Fruit fly (Drosophila melanogaster) whole organism, embryonic: ENCODE results near the gene CG43168.

Experiments
- Blimp-1 ChIP-seq: fragments of 200-800 bp; sonication (Bioruptor generic); optimal IDR thresholded peaks from 3 replicates; lab custom pipeline; 2018; ENCODE audit warnings: missing biosample characterization, missing genetic modification characterization, mild to moderate bottlenecking, moderate library complexity, missing genetic modification reagents
- CG10274 ChIP-seq: fragments of 200-800 bp; sonication (Bioruptor generic); optimal IDR thresholded peaks from 3 replicates; lab custom pipeline; 2017; ENCODE audit warnings: missing biosample characterization, mild to moderate bottlenecking, missing genetic modification characterization
- CG11093 ChIP-seq: fragments of 200-800 bp; sonication (Bioruptor generic); IDR thresholded peaks from 3 replicates; pipeline ENCODE4 v1.3.6; 2022; ENCODE audit warnings: missing biosample characterization, missing genetic modification characterization
- CG11398 ChIP-seq: fragments of 200-800 bp; sonication (Bioruptor generic); optimal IDR thresholded peaks from 2 replicates; lab custom pipeline; 2016; ENCODE audit warnings: missing biosample characterization, missing genetic modification characterization
- CG12769 ChIP-seq: fragments of 200-800 bp; sonication (Bioruptor generic); optimal IDR thresholded peaks from 2 replicates; lab custom pipeline; 2019; ENCODE audit warnings: missing biosample characterization, mild to moderate bottlenecking, missing genetic modification characterization, moderate library complexity
- CG12942 ChIP-seq: fragments of 200-800 bp; sonication (Bioruptor generic); optimal IDR thresholded peaks from 3 replicates; lab custom pipeline; 2016; ENCODE audit warnings: missing biosample characterization, missing genetic modification characterization
- CG13894 ChIP-seq: fragments of 200-800 bp; sonication (Bioruptor generic); optimal IDR thresholded peaks from 3 replicates; lab custom pipeline; 2018; ENCODE audit warnings: missing biosample characterization, mild to moderate bottlenecking, missing genetic modification characterization, moderate library complexity
- CG15696 ChIP-seq: fragments of 200-800 bp; sonication (Bioruptor generic); optimal IDR thresholded peaks from 2 replicates; lab custom pipeline; 2019; ENCODE audit warnings: missing biosample characterization, mild to moderate bottlenecking, missing genetic modification characterization, moderate library complexity
- CG16863 ChIP-seq: fragments of 200-800 bp; sonication (Bioruptor generic); optimal IDR thresholded peaks from 3 replicates; lab custom pipeline; 2016; ENCODE audit warnings: missing biosample characterization, missing genetic modification characterization
- CG2129 ChIP-seq: fragments of 200-800 bp; sonication (Bioruptor generic); IDR thresholded peaks from 2 replicates; pipeline ENCODE4 v1.3.6; 2022; ENCODE audit warnings: missing biosample characterization, missing genetic modification characterization; ENCODE audit not compliant: partially characterized antibody
- CG30431 ChIP-seq: fragments of 200-800 bp; sonication (Bioruptor generic); optimal IDR thresholded peaks from 2 replicates; lab custom pipeline; 2017; ENCODE audit warnings: missing biosample characterization, missing genetic modification characterization
- CG3726 ChIP-seq: fragments of 200-800 bp; sonication (Bioruptor generic); IDR thresholded peaks from 3 replicates; pipeline ENCODE4, ENCODE4 v1.3.6; 2022; ENCODE audit warnings: missing biosample characterization, missing genetic modification characterization
- CG3995 ChIP-seq: fragments of 200-800 bp; sonication (Bioruptor generic); optimal IDR thresholded peaks from 3 replicates; lab custom pipeline; 2016; ENCODE audit warnings: missing biosample characterization, missing genetic modification characterization
- CG43689 ChIP-seq: fragments of 200-800 bp; sonication (Bioruptor generic); IDR thresholded peaks from 2 replicates; pipeline ENCODE4 v1.3.6; 2022; ENCODE audit warnings: missing biosample characterization, missing genetic modification characterization
- CG4820 ChIP-seq: fragments of 200-800 bp; sonication (Bioruptor generic); optimal IDR thresholded peaks from 3 replicates; lab custom pipeline; 2016; ENCODE audit warnings: missing biosample characterization, missing genetic modification characterization
- CG9215 ChIP-seq: fragments of 200-800 bp; sonication (Bioruptor generic); IDR thresholded peaks from 2 replicates; pipeline ENCODE4 v1.3.6; 2022; ENCODE audit warnings: missing biosample characterization, missing genetic modification characterization
- Camta ChIP-seq: fragments of 200-800 bp; sonication (Bioruptor generic); optimal IDR thresholded peaks from 2 replicates; lab custom pipeline; 2016; ENCODE audit warnings: missing biosample characterization, missing genetic modification characterization
- CoRest ChIP-seq: fragments of 200-800 bp; sonication (Bioruptor generic); optimal IDR thresholded peaks from 3 replicates; lab custom pipeline; 2018; ENCODE audit warnings: missing biosample characterization, mild to moderate bottlenecking, missing genetic modification characterization, moderate library complexity
- Dref ChIP-seq: fragments of 200-800 bp; sonication (Bioruptor generic); IDR thresholded peaks from 2 replicates; pipeline ENCODE4 v1.3.6; 2022; ENCODE audit warnings: missing biosample characterization, missing genetic modification characterization
- Elba2 ChIP-seq: fragments of 200-800 bp; sonication (Bioruptor generic); optimal IDR thresholded peaks from 3 replicates; lab custom pipeline; 2016; ENCODE audit warnings: missing biosample characterization, missing genetic modification characterization
- Fer2 ChIP-seq: fragments of 200-800 bp; sonication (Bioruptor generic); optimal IDR thresholded peaks from 2 replicates; lab custom pipeline; 2018; ENCODE audit warnings: missing biosample characterization, mild to moderate bottlenecking, missing genetic modification characterization, moderate library complexity
- Hand ChIP-seq: fragments of 200-800 bp; sonication (Bioruptor generic); optimal IDR thresholded peaks from 2 replicates; lab custom pipeline; 2017; ENCODE audit warnings: mild to moderate bottlenecking, missing biosample characterization, missing genetic modification reagents, missing genetic modification characterization
- Med ChIP-seq: fragments of 200-800 bp; sonication (Bioruptor generic); peaks from one replicate; lab custom pipeline; 2016; ENCODE audit warnings: missing biosample characterization, missing genetic modification characterization, mild to moderate bottlenecking, inconsistent platforms, moderate library complexity
- Neu2 ChIP-seq: fragments of 200-800 bp; sonication (Bioruptor generic); optimal IDR thresholded peaks from 3 replicates; lab custom pipeline; 2016; ENCODE audit warnings: missing biosample characterization, missing genetic modification characterization, borderline replicate concordance
- Nf-YB ChIP-seq: fragments of 200-800 bp; sonication (Bioruptor generic); optimal IDR thresholded peaks from 3 replicates; lab custom pipeline; 2019; ENCODE audit warnings: missing biosample characterization, mild to moderate bottlenecking, missing genetic modification characterization, moderate library complexity
- NfI ChIP-seq: fragments of 200-800 bp; sonication (Bioruptor generic); optimal IDR thresholded peaks from 3 replicates; lab custom pipeline; 2018; ENCODE audit warnings: missing biosample characterization, mild to moderate bottlenecking, missing genetic modification characterization, moderate library complexity
- Sry-δ ChIP-seq: fragments of 200-800 bp; sonication (Bioruptor generic); optimal IDR thresholded peaks from 2 replicates; lab custom pipeline; 2016; ENCODE audit warnings: missing biosample characterization, missing genetic modification characterization
- Taf1 ChIP-seq: fragments of 200-800 bp; sonication (Bioruptor generic); IDR thresholded peaks from 2 replicates; pipeline ENCODE4 v1.3.6; 2022; ENCODE audit warnings: missing biosample characterization, missing genetic modification characterization
- YL-1 ChIP-seq: fragments of 200-800 bp; sonication (Bioruptor generic); optimal IDR thresholded peaks from 3 replicates; lab custom pipeline; 2017; ENCODE audit warnings: missing biosample characterization, mild to moderate bottlenecking, missing genetic modification characterization
- ash1 ChIP-seq: fragments of 200-800 bp; sonication (Bioruptor generic); optimal IDR thresholded peaks from 2 replicates; lab custom pipeline; 2018; ENCODE audit warnings: missing biosample characterization, mild to moderate bottlenecking, missing genetic modification characterization
- bbx ChIP-seq: fragments of 200-800 bp; sonication (Bioruptor generic); IDR thresholded peaks from 2 replicates; pipeline ENCODE4 v1.3.6; 2022; ENCODE audit warnings: missing biosample characterization, missing genetic modification characterization; ENCODE audit not compliant: partially characterized antibody
- caup ChIP-seq: fragments of 200-800 bp; sonication (Bioruptor generic); optimal IDR thresholded peaks from 3 replicates; lab custom pipeline; 2017; ENCODE audit warnings: missing biosample characterization, mild to moderate bottlenecking, missing genetic modification characterization, moderate library complexity; ENCODE audit not compliant: severe bottlenecking
- chinmo ChIP-seq: fragments of 200-800 bp; sonication (Bioruptor generic); IDR thresholded peaks from 4 replicates; pipeline ENCODE4 v1.3.6; 2022; ENCODE audit warnings: missing biosample characterization, missing genetic modification characterization; ENCODE audit not compliant: partially characterized antibody
- dysf ChIP-seq: fragments of 200-800 bp; sonication (Bioruptor generic); IDR thresholded peaks from 3 replicates; pipeline ENCODE4 v1.3.6; 2022; ENCODE audit warnings: missing biosample characterization, missing genetic modification characterization
- ems ChIP-seq: fragments of 200-800 bp; sonication (Bioruptor generic); optimal IDR thresholded peaks from 3 replicates; lab custom pipeline; 2016; ENCODE audit warnings: missing biosample characterization, missing genetic modification characterization
- grau ChIP-seq: fragments of 200-800 bp; optimal IDR thresholded peaks from 3 replicates; lab custom pipeline; 2019; ENCODE audit warnings: missing biosample characterization, mild to moderate bottlenecking, missing genetic modification characterization, moderate library complexity
- lov ChIP-seq, 2 experiments: fragments of 200-800 bp in 1 of 2; fragments of >200 bp in 1 of 2; sonication (Bioruptor generic) in 1 of 2; IDR thresholded peaks in 1 of 2; optimal IDR thresholded peaks in 1 of 2; 2 replicates in 1 of 2; 3 replicates in 1 of 2; pipeline versions ENCODE4 v1.3.6 to Lab custom; 2017 to 2022; ENCODE audit warnings: missing biosample characterization in 1 of 2, missing genetic modification characterization in 1 of 2
- pum ChIP-seq: fragments of 200-800 bp; sonication (Bioruptor generic); optimal IDR thresholded peaks from 2 replicates; lab custom pipeline; 2016; ENCODE audit warnings: missing biosample characterization, missing genetic modification characterization
- row ChIP-seq: fragments of 200-800 bp; sonication (Bioruptor generic); IDR thresholded peaks from 3 replicates; pipeline ENCODE4 v1.3.6; 2022; ENCODE audit warnings: missing biosample characterization, missing genetic modification characterization
- sd ChIP-seq: fragments of 200-800 bp; sonication (Bioruptor generic); optimal IDR thresholded peaks from 3 replicates; lab custom pipeline; 2018; ENCODE audit warnings: missing biosample characterization, mild to moderate bottlenecking, missing genetic modification characterization, moderate library complexity
- seq ChIP-seq: fragments of 200-800 bp; sonication (Bioruptor generic); IDR thresholded peaks from 2 replicates; pipeline ENCODE4 v1.3.6; 2022; ENCODE audit warnings: missing biosample characterization, missing genetic modification characterization
- zen2 ChIP-seq: fragments of 200-800 bp; sonication (Bioruptor generic); IDR thresholded peaks from 3 replicates; pipeline ENCODE4 v1.3.6; 2022; ENCODE audit warnings: missing biosample characterization, missing genetic modification characterization; ENCODE audit not compliant: partially characterized antibody

The CG43168 gene

dm6 chr3L:6253730-6254129 is 21.9 kb upstream of the CG43168 start:
- TF ChIP-seq NfI (no peak), sd (tag; lab: Kevin White, UChicago) (peak; percentile 32), grau (tag; lab: Kevin White, UChicago) (peak; percentile 55), ash1 (GFP tag; lab: Kevin White, UChicago) (no peak), row (GFP tag; lab: Robert Waterston, UW) (0 out of 3 replicates have a peak, but pooled peaks have one; percentile 18)

dm6 chr3L:6254427-6255105 is 21.0 kb upstream of the CG43168 start:
- TF ChIP-seq CG10274 (GFP tag; lab: Kevin White, UChicago) (peak; percentile 18), sd (tag; lab: Kevin White, UChicago) (peak; percentile 92), CG2129 (GFP tag; lab: Robert Waterston, UW) (no peak), CG13894 (peak; percentile 37), CG12769 (peak; percentile 17), Med (GFP tag; lab: Kevin White, UChicago) (peak; percentile 11), chinmo (GFP tag; lab: Robert Waterston, UW) (peak; percentile 72; the same call in 1 of the 4 replicates), Blimp-1 (GFP tag; lab: Kevin White, UChicago) (no peak)

DNA sequence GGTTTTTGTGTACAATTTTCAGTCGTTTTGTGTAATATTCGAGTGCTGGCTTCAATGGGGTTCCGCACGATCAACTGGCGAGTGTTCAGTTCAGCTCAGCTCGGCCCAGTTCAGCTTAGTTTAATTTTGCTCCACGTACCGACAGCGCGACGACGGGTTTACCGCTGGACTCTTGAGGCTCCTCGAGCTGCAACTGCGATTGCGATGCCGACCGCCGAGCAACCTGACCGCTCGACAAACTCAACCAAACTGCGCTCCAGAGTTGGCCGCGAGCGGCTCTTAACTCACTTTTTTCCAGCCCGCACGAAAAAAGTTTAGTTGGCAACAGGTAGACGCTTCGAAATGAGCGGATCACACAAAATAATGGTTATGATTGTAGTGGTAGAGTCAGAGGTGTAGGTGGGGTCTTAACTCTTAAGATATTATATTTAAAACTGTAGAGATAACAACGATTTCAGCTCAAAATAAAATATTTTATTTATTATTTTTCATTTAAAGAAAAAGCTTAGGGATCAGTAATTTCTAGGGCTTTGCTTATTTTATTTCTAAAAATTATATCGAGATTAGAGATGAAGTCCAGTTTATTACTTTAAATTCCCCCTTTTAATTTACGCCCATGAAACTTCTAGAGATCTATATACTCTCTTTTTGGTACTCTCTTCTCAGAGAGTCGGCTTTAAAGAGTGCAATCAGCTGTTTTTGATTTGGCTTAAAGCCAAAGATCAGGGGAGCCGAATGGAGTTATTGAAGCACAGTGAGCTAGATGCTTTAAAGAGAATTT is 19.0 kb upstream of the CG43168 start, which contains the start of gene Best2:
TSS of gene Best2 (minus strand) at position 258 of the 781 bp plus-strand sequence.
- peak; percentile 79 for TF ChIP-seq caup (GFP tag; lab: Kevin White, UChicago)
- peak; percentile 71 for TF ChIP-seq CG16863 (GFP tag; lab: Kevin White, UChicago)
- peak; percentile 88 for TF ChIP-seq CG11093 (GFP tag; lab: Robert Waterston, UW)
- TF ChIP-seq row (GFP tag; lab: Robert Waterston, UW), result peak; percentile 95
- no peak for TF ChIP-seq Neu2 (GFP tag; lab: Kevin White, UChicago)
- peak; percentile 38 for TF ChIP-seq CG12942
- TF ChIP-seq Hand (GFP tag; lab: Kevin White, UChicago), result peak; percentile 73
- TF ChIP-seq CG9215 (GFP tag; lab: Robert Waterston, UW), result peak; percentile 95
- TF ChIP-seq zen2 (GFP tag; lab: Robert Waterston, UW), result no peak
- peak; percentile 89 for TF ChIP-seq seq (GFP tag; lab: Robert Waterston, UW)
- peak; percentile 54 for TF ChIP-seq CG30431 (GFP tag; lab: Kevin White, UChicago)
- no peak for TF ChIP-seq Elba2 (GFP tag; lab: Kevin White, UChicago)
- peak; percentile 69 for TF ChIP-seq Nf-YB
- peak; percentile 89 for TF ChIP-seq Taf1
- peak; percentile 91 for TF ChIP-seq grau (tag; lab: Kevin White, UChicago)
- TF ChIP-seq Fer2 (tag; lab: Kevin White, UChicago), result peak; percentile 79
- peak; percentile 94 for TF ChIP-seq CoRest (tag; lab: Kevin White, UChicago)
- peak; percentile 96 for TF ChIP-seq dysf (GFP tag; lab: Robert Waterston, UW)
- TF ChIP-seq CG3726 (GFP tag; lab: Robert Waterston, UW), result peak; percentile 54; the same call in 1 of the 3 replicates
- TF ChIP-seq ems (GFP tag; lab: Kevin White, UChicago), result peak; percentile 75
- TF ChIP-seq lov (optimal IDR thresholded peaks at IDR 0.05; lab: Kevin White, UChicago), result no peak
- 0 out of 3 replicates have a peak, but pooled peaks have one; percentile 60 for TF ChIP-seq lov (GFP tag; IDR thresholded peaks at IDR 0.05; lab: Robert Waterston, UW)
- peak; percentile 73 for TF ChIP-seq pum (GFP tag; lab: Kevin White, UChicago)
- TF ChIP-seq Blimp-1 (GFP tag; lab: Kevin White, UChicago), result peak; percentile 83
- TF ChIP-seq CG15696, result peak; percentile 68
- peak; percentile 22 for TF ChIP-seq Sry-δ (GFP tag; lab: Kevin White, UChicago)
- TF ChIP-seq CG43689 (GFP tag; lab: Robert Waterston, UW), result peak; percentile 81
- TF ChIP-seq bbx (GFP tag; lab: Robert Waterston, UW), result peak; percentile 38; the same call in 1 of the 2 replicates
- peak; percentile 47 for TF ChIP-seq YL-1
- TF ChIP-seq CG4820 (GFP tag; lab: Kevin White, UChicago), result peak; percentile 76
- TF ChIP-seq CG11398 (GFP tag; lab: Kevin White, UChicago), result peak; percentile 51
- TF ChIP-seq Dref, result no peak
- TF ChIP-seq Camta (GFP tag; lab: Kevin White, UChicago), result peak; percentile 63
- peak; percentile 26 for TF ChIP-seq CG3995 (GFP tag; lab: Kevin White, UChicago)
